Worm (Caenorhabditis elegans) whole organism, late embryonic: ENCODE measurements around the gene gcl-1.

Experiments
- T23F11.4 ChIP-seq: fragments of 200-800 bp; sonication (Bioruptor generic); optimal IDR thresholded peaks from 2 replicates; lab custom pipeline; 2018; ENCODE audit warnings: mild to moderate bottlenecking, missing genetic modification characterization, missing compliant biosample characterization
- Y22D7AL.16 ChIP-seq: sonication (generic microtip); optimal IDR thresholded peaks from 2 replicates; lab custom pipeline; 2016; ENCODE audit warnings: missing genetic modification characterization, missing compliant biosample characterization
- ahr-1 ChIP-seq: sonication (generic microtip); optimal IDR thresholded peaks from 2 replicates; lab custom pipeline; 2016; ENCODE audit warnings: missing genetic modification characterization, missing compliant biosample characterization
- ceh-22 ChIP-seq: sonication (generic microtip); optimal IDR thresholded peaks from 2 replicates; lab custom pipeline; 2017; ENCODE audit warnings: missing biosample characterization, missing genetic modification characterization
- ceh-24 ChIP-seq: sonication (generic microtip); optimal IDR thresholded peaks from 2 replicates; lab custom pipeline; 2016; ENCODE audit warnings: mild to moderate bottlenecking, missing genetic modification characterization, missing compliant biosample characterization
- elt-4 ChIP-seq: sonication (generic microtip); optimal IDR thresholded peaks from 2 replicates; lab custom pipeline; 2016; ENCODE audit warnings: missing genetic modification characterization, missing compliant biosample characterization
- nfya-1 ChIP-seq: sonication (generic microtip); optimal IDR thresholded peaks from 2 replicates; lab custom pipeline; 2017; ENCODE audit warnings: missing genetic modification characterization, mild to moderate bottlenecking, missing compliant biosample characterization, antibody characterized with exemption, moderate library complexity
- odd-2 ChIP-seq: sonication (generic microtip); optimal IDR thresholded peaks from 2 replicates; lab custom pipeline; 2017; ENCODE audit warnings: antibody characterized with exemption, mild to moderate bottlenecking, missing genetic modification characterization, missing compliant biosample characterization
- pag-3 ChIP-seq: sonication (generic microtip); optimal IDR thresholded peaks from 2 replicates; lab custom pipeline; 2016; ENCODE audit warnings: missing compliant biosample characterization, missing genetic modification characterization, borderline replicate concordance
- pqm-1 ChIP-seq: sonication (generic microtip); optimal IDR thresholded peaks from 2 replicates; lab custom pipeline; 2016; ENCODE audit warnings: missing genetic modification characterization, missing compliant biosample characterization
- pros-1 ChIP-seq: fragments of 150-350 bp; optimal IDR thresholded peaks from 2 replicates; lab custom pipeline; 2014; ENCODE audit warnings: missing biosample characterization, missing genetic modification reagents, missing genetic modification characterization
- rnt-1 ChIP-seq: sonication (generic microtip); optimal IDR thresholded peaks from 2 replicates; lab custom pipeline; 2016; ENCODE audit warnings: missing genetic modification characterization, missing compliant biosample characterization
- ttx-3 ChIP-seq: sonication (generic microtip); optimal IDR thresholded peaks from 2 replicates; lab custom pipeline; 2016; ENCODE audit warnings: missing genetic modification reagents, missing genetic modification characterization, missing compliant biosample characterization

gcl-1 gene

DNA sequence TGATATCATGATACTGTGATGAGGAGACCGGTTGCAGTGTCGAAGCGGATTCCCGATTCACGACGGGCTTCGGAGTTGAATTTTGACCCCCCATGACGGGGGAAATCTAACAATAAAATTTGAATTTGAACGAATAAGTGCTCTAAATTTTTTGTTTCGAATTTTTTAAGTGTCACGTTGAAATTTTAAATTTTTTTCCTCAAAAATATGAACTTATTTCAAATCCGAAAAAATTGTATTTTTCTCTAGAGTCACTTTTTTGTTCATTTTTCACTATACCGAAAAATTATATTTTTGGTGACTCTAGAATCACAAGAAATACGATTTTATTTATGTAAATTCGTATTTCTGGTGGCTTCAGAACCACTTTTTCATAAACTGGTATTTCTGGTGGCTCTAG lies 54.2 kb downstream of the gcl-1 start, which contains the start of gene W02A2.8:
TSS of gene W02A2.8 (minus strand) at position 101 of the 400 bp plus-strand sequence.
- TF ChIP-seq nfya-1 (tag; lab: Kevin White, UChicago) (no peak), rnt-1 (no peak), ceh-22 (tag; lab: Kevin White, UChicago) (no peak), pqm-1 (no peak), Y22D7AL.16 (tag; lab: Kevin White, UChicago) (no peak), ttx-3 (tag; lab: Kevin White, UChicago) (no peak), odd-2 (tag; lab: Kevin White, UChicago) (no peak), ceh-24 (no peak), ahr-1 (no peak), T23F11.4 (GFP tag; lab: Kevin White, UChicago) (no peak), pag-3 (tag; lab: Kevin White, UChicago) (no peak), elt-4 (tag; lab: Kevin White, UChicago) (no peak), pros-1 (tag; lab: Kevin White, UChicago) (no peak)
